Fruit fly (Drosophila melanogaster): ENCODE data around the gene Art6.

The Art6 gene

DNA sequence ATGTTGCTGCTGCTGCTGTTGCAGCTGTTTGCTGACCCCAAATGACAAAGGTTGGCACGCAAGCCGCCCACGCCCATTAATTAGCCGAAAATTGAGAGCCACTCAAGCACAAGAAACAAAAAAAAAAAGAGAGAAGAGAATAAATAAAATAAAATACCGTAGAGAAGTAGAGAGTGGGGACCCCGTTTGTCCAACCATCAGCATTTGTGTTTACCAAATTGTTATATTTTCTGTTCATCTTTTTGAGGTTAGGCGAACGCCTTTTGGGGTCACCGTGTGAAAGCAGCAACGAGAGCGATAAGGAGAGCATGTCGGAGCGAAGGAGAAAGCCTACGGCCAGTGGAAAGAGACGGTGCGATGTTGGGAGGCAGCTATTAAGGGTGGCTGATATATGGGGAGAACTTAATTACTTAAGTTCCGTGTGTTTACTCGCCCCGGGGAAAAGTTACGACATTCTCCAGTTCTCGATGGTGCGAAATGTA, 32.5 kb upstream of the Art6 start:
- TF ChIP-seq Eip93F (GFP tag; optimal IDR thresholded peaks at IDR 0.05), result no peak
- no peak for TF ChIP-seq CG31627 (GFP tag; optimal IDR thresholded peaks at IDR 0.05)
- no peak for TF ChIP-seq CG10669 (GFP tag; optimal IDR thresholded peaks at IDR 0.05)
- no peak for TF ChIP-seq fd85E (GFP tag; optimal IDR thresholded peaks at IDR 0.05)
- TF ChIP-seq Eip75B (GFP tag; optimal IDR thresholded peaks at IDR 0.05), result no peak
- peak; percentile 92 for TF ChIP-seq svp (GFP tag)
- no peak for TF ChIP-seq pdm3 (GFP tag; optimal IDR thresholded peaks at IDR 0.05)
- no peak for TF ChIP-seq CG1621 (tag; optimal IDR thresholded peaks at IDR 0.05)
- TF ChIP-seq net (GFP tag; optimal IDR thresholded peaks at IDR 0.05), result no peak
- TF ChIP-seq Sox14 (GFP tag; optimal IDR thresholded peaks at IDR 0.05), result no peak
- TF ChIP-seq Smox (GFP tag; optimal IDR thresholded peaks at IDR 0.05), result no peak
- no peak for TF ChIP-seq fd59A (GFP tag; optimal IDR thresholded peaks at IDR 0.05)
- TF ChIP-seq fkh (GFP tag; optimal IDR thresholded peaks at IDR 0.05), result peak; percentile 68
- TF ChIP-seq CG6854 (GFP tag; optimal IDR thresholded peaks at IDR 0.05), result no peak
- TF ChIP-seq CG6276 (GFP tag; optimal IDR thresholded peaks at IDR 0.05), result no peak
- TF ChIP-seq Hr39 (GFP tag; optimal IDR thresholded peaks at IDR 0.05), result no peak
- TF ChIP-seq topi (GFP tag; optimal IDR thresholded peaks at IDR 0.05), result no peak

DNA sequence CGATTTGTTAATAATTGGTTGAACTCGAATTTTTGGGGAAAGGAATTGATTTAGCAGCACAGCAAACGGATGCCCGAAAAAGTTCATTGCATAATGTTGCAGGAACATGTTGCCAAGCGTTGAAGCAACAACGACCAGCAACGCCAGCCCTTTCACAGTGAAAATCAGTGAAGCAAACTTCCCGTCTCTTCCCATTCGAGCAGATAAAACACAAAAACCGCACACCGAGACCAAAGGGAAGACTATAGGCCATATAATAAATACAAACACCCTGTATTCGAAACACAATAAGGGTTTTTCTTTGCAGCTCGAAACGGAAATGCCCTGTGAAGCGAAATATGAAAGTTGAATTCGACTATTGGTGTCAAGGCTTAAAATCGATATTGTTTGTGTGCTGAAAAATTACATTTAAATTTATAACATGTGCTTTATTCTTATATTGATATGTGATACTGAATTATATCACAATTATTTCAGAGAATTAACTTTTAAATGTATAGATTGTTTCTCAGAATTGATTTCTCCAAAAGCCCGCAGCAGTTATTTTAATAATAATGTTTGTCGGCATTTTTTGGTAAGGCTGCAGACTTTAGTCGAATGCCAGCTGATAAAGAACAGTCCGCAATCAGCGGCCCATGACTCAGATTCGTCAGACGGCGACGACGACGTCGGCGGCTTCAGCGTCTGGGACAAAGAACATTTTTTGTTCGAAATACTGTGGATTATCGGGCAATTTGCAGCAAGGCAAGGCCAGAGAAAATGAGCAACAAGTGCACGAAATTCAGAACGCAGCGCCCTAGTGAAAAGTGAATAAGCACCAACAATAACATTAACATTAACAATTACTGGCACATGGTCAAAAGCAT, 31.7 kb upstream of the Art6 start:
- TF ChIP-seq Smox (GFP tag; optimal IDR thresholded peaks at IDR 0.05) (no peak), Met (GFP tag; optimal IDR thresholded peaks at IDR 0.05) (no peak), svp (GFP tag) (peak; percentile 43), CG8119 (GFP tag; IDR thresholded peaks at IDR 0.05) (no peak), lz (GFP tag; optimal IDR thresholded peaks at IDR 0.05) (no peak), dac (GFP tag; optimal IDR thresholded peaks at IDR 0.05) (no peak), cyc (GFP tag; optimal IDR thresholded peaks at IDR 0.05) (no peak), Ets21C (GFP tag; optimal IDR thresholded peaks at IDR 0.05) (no peak), Sox102F (GFP tag; optimal IDR thresholded peaks at IDR 0.05) (no peak), Eip78C (GFP tag) (peak; percentile 65), Hr4 (GFP tag; optimal IDR thresholded peaks at IDR 0.05) (no peak), acj6 (GFP tag; optimal IDR thresholded peaks at IDR 0.05) (no peak), achi (GFP tag; optimal IDR thresholded peaks at IDR 0.05) (no peak), CG6792 (GFP tag; optimal IDR thresholded peaks at IDR 0.05) (no peak), esn (GFP tag; optimal IDR thresholded peaks at IDR 0.05) (no peak), CG8632 (GFP tag; optimal IDR thresholded peaks at IDR 0.05) (no peak), Ets96B (tag; optimal IDR thresholded peaks at IDR 0.05) (no peak), CG11294 (GFP tag; IDR thresholded peaks at IDR 0.05) (no peak), fkh (GFP tag; optimal IDR thresholded peaks at IDR 0.05) (no peak), Eip93F (GFP tag; optimal IDR thresholded peaks at IDR 0.05) (peak; percentile 69), CG3032 (tag; optimal IDR thresholded peaks at IDR 0.05) (no peak), Sox15 (GFP tag; optimal IDR thresholded peaks at IDR 0.05) (no peak), ss (GFP tag; optimal IDR thresholded peaks at IDR 0.05) (no peak), fd59A (GFP tag; optimal IDR thresholded peaks at IDR 0.05) (no peak), CG11902 (GFP tag; optimal IDR thresholded peaks at IDR 0.05) (no peak), CG6808 (GFP tag; optimal IDR thresholded peaks at IDR 0.05) (no peak), CG32006 (GFP tag; optimal IDR thresholded peaks at IDR 0.05) (no peak), dsx (GFP tag; optimal IDR thresholded peaks at IDR 0.05; ENCODE audit: poor library complexity, severe bottlenecking) (no peak), Sox14 (GFP tag; optimal IDR thresholded peaks at IDR 0.05) (peak; percentile 42), salr (GFP tag; optimal IDR thresholded peaks at IDR 0.05) (no peak)

Measured in whole organism, prepupa.